Worm (Caenorhabditis elegans): Measurements from ENCODE around the gene T06C10.3.
A peak's percentile ranks its signal among the peaks of the same experiment; 100 is the strongest.

The T06C10.3 gene

ce11 chrIV:7829275-7829938 is 41.1 kb upstream of the T06C10.3 start, which contains the start of gene C06A6.4:
C06A6.4 (minus strand) TSS chrIV:7829298.
- TF ChIP-seq ets-5 (GFP tag; IDR thresholded peaks at IDR 0.05) (no peak), lin-35 (GFP tag; optimal IDR thresholded peaks at IDR 0.05) (peak in 1 of 2 experiments; percentile 36), nhr-85 (tag) (peak; percentile 35), nhr-76 (tag; optimal IDR thresholded peaks at IDR 0.05) (no peak), elt-2 (tag; optimal IDR thresholded peaks at IDR 0.05) (peak; percentile 14), ceh-82 (tag; optimal IDR thresholded peaks at IDR 0.05) (no peak), rnt-1 (tag; optimal IDR thresholded peaks at IDR 0.05) (no peak), snpc-4 (tag; optimal IDR thresholded peaks at IDR 0.05) (no peak), efl-1 (optimal IDR thresholded peaks at IDR 0.05) (no peak), efl-1 (GFP tag; optimal IDR thresholded peaks at IDR 0.05 in 1 of 2) (no peak), pag-3 (tag; optimal IDR thresholded peaks at IDR 0.05; ENCODE audit: borderline replicate concordance, insufficient read depth) (no peak), ztf-4 (tag; optimal IDR thresholded peaks at IDR 0.05) (no peak), lin-14 (GFP tag; optimal IDR thresholded peaks at IDR 0.05) (peak; percentile 34), ztf-11 (tag; optimal IDR thresholded peaks at IDR 0.05) (no peak), fkh-10 (GFP tag; optimal IDR thresholded peaks at IDR 0.05) (no peak), C34B4.2 (tag; optimal IDR thresholded peaks at IDR 0.05) (no peak), blmp-1 (tag; optimal IDR thresholded peaks at IDR 0.05) (peak; percentile 49), egl-27 (tag; optimal IDR thresholded peaks at IDR 0.05) (no peak), nhr-20 (tag; optimal IDR thresholded peaks at IDR 0.05) (peak; percentile 10), grh-1 (GFP tag; IDR thresholded peaks at IDR 0.05) (no peak), tlp-1 (tag; optimal IDR thresholded peaks at IDR 0.05) (no peak), elt-3 (tag; optimal IDR thresholded peaks at IDR 0.05) (peak in 2 of 6 experiments; percentile 14 to 60), C04F5.9 (tag; optimal IDR thresholded peaks at IDR 0.05) (no peak)

- TF ChIP-seq swsn-7 (tag; optimal IDR thresholded peaks at IDR 0.05): peak; percentile 13
- TF ChIP-seq efl-1 (optimal IDR thresholded peaks at IDR 0.05): peak; percentile 2 to 5
- TF ChIP-seq efl-1 (GFP tag; optimal IDR thresholded peaks at IDR 0.05 in 1 of 2): peak; percentile 31 to 75
- TF ChIP-seq nhr-77 (tag; optimal IDR thresholded peaks at IDR 0.05): peak; percentile 4
- TF ChIP-seq ama-1 (optimal IDR thresholded peaks at IDR 0.05): no peak
- peak; percentile 29 for TF ChIP-seq snu-23 (GFP tag; optimal IDR thresholded peaks at IDR 0.05)
- no peak for TF ChIP-seq tbx-2 (tag; optimal IDR thresholded peaks at IDR 0.05)
- TF ChIP-seq lin-13 (GFP tag; optimal IDR thresholded peaks at IDR 0.05): no peak
- no peak for TF ChIP-seq sup-37 (GFP tag; optimal IDR thresholded peaks at IDR 0.05)
- no peak for TF ChIP-seq sox-4 (tag; optimal IDR thresholded peaks at IDR 0.05)
- no peak for TF ChIP-seq nhr-19 (GFP tag; conservative IDR thresholded peaks at IDR 0.05)
- peak; percentile 77 for TF ChIP-seq lin-14 (GFP tag; optimal IDR thresholded peaks at IDR 0.05)
- no peak for TF ChIP-seq ceh-63 (GFP tag; optimal IDR thresholded peaks at IDR 0.05)
- no peak for TF ChIP-seq fos-1 (tag; optimal IDR thresholded peaks at IDR 0.05)
- no peak for TF ChIP-seq pag-3 (tag; optimal IDR thresholded peaks at IDR 0.05; ENCODE audit: borderline replicate concordance, insufficient read depth)
- TF ChIP-seq lir-3 (tag; optimal IDR thresholded peaks at IDR 0.05; ENCODE audit: poor library complexity): no peak
- TF ChIP-seq fkh-8 (tag; optimal IDR thresholded peaks at IDR 0.05): peak; percentile 60
- TF ChIP-seq nhr-71 (tag; optimal IDR thresholded peaks at IDR 0.05): peak; percentile 34
- peak; percentile 5 for TF ChIP-seq blmp-1 (tag; optimal IDR thresholded peaks at IDR 0.05)
- TF ChIP-seq lin-15B (tag; optimal IDR thresholded peaks at IDR 0.05): peak; percentile 5
- TF ChIP-seq mep-1 (tag; optimal IDR thresholded peaks at IDR 0.05): peak; percentile 31
- TF ChIP-seq C16A3.4 (tag; optimal IDR thresholded peaks at IDR 0.05): peak; percentile 2
- peak in 1 of 2 experiments; percentile 13 for TF ChIP-seq mdl-1 (tag; optimal IDR thresholded peaks at IDR 0.05)
- TF ChIP-seq dpl-1 (GFP tag; optimal IDR thresholded peaks at IDR 0.05): peak in 2 of 3 experiments; percentile 15 to 43
- TF ChIP-seq hlh-17 (GFP tag; optimal IDR thresholded peaks at IDR 0.05; ENCODE audit: borderline replicate concordance): no peak
- TF ChIP-seq xbp-1 (tag; optimal IDR thresholded peaks at IDR 0.05): peak; percentile 9
- no peak for TF ChIP-seq unc-98 (GFP tag; IDR thresholded peaks at IDR 0.05)
- peak in 1 of 2 experiments; percentile 46 for TF ChIP-seq lsy-2 (tag; optimal IDR thresholded peaks at IDR 0.05)
These were observed 40.4 kb upstream of the T06C10.3 start, which contains the start of gene mvb-12 for ce11 chrIV:7830151-7830550. mvb-12 (plus strand) TSS chrIV:7830525.

Data from whole organism, L1 larva.